Fruit fly (Drosophila melanogaster): ENCODE results near the gene ey.

Gene ey

dm6 chr4:709730-710129 lies 12.2 kb downstream of the ey start:
- no peak for TF ChIP-seq noc (tag; optimal IDR thresholded peaks at IDR 0.05)

DNA sequence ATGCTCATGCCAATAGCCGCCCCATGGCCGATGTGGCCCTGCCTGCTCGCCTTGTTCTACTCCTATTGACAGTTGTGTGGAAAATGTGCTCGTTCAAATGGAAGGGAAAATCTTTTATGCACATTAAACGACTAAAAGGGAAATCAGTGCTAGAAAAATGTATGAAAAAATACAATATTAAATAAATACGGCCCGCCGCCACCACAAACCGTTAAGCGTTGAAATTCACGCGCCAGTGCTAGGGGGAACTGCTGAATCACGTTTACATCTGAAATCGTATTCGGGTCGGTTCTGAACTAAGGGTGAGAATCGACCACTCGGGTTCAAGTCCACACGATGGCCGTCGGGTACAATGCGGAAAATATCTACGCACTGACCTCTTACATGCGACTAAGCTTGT lies 15.4 kb downstream of the ey start:
- no peak for TF ChIP-seq noc (tag; optimal IDR thresholded peaks at IDR 0.05)

dm6 chr4:718614-719013 lies 21.1 kb downstream of the ey start:
- no peak for TF ChIP-seq noc (tag; optimal IDR thresholded peaks at IDR 0.05)

dm6 chr4:721774-722173 lies 24.3 kb downstream of the ey start:
- TF ChIP-seq noc (tag; optimal IDR thresholded peaks at IDR 0.05) = no peak

DNA sequence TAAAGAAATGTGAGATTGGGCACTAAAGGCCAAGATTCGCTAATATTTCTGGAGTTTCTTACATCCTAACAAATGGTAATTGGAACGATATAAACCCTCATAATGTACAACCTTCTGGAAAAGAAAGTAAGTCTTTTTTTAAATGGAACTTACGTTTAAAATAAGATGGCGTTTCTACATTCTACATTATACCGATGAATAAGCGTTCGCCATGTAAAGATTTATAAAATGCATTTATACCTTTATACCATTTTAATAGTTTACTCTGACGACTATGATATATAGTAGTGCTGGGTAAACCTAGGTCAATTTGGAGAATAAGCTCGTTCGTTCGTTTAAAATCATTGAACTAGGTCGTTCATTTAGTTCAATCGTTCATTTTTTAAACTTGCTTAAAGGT lies 24.8 kb downstream of the ey start:
- no peak for TF ChIP-seq noc (tag; optimal IDR thresholded peaks at IDR 0.05)

- TF ChIP-seq noc (tag; optimal IDR thresholded peaks at IDR 0.05) = no peak
Observed at dm6 chr4:722904-723303, 25.4 kb downstream of the ey start.

DNA sequence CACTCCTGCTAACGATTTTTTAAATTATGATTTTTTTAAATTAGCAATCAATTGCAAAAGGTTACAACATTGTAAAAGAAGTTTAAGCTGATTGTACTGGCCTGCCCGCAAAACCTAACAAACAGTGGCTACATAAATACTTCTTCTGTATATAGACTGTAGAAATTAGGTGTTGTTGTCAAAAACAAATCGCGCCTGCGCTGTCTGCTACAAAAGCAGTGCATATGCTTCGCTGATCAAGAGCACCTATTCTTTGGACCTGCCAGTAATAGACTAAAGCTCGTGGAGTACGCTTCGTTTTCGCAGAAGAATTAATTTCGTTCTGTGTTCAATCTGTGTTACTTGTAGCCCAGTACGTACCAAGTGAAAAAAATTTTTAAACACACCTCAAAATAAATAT lies 26.7 kb downstream of the ey start, which contains the start of gene bt:
Gene bt, plus strand, starts transcription at position 261 of the 400 bp plus-strand sequence.
- TF ChIP-seq noc (tag; optimal IDR thresholded peaks at IDR 0.05) = no peak

DNA sequence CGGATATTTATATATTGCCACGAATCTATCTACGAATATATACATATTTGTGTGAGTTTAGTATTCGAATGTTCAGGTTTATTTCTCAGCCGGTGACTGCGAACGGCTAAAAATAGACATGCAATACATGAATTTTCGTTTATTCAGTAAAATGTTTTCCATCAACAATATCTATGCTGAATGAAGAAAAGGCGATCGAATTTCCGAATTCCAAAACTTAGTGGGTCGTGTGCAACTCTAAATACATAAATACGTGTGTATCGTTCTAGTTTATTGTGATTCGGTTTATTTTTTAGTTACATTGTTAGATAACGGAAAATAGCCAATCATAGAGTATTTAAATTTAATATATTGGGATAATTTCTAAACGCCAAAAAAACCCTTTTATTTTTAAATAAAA lies 27.6 kb downstream of the ey start:
- no peak for TF ChIP-seq noc (tag; optimal IDR thresholded peaks at IDR 0.05)

Measured in whole organism, larva.